Fruit fly (Drosophila melanogaster): Measurements from ENCODE around the gene CG17078.

CG17078 gene

dm6 chr2L:241415-241814 lies 36.6 kb downstream of the CG17078 start (continued):
- TF ChIP-seq abd-A (tag; optimal IDR thresholded peaks at IDR 0.05) (no peak), CG14441 (GFP tag; IDR thresholded peaks at IDR 0.05) (no peak), Lim3 (GFP tag; IDR thresholded peaks at IDR 0.05) (no peak), gfzf (GFP tag; optimal IDR thresholded peaks at IDR 0.05) (no peak), CG1602 (GFP tag; optimal IDR thresholded peaks at IDR 0.05) (no peak), CG31365 (tag; optimal IDR thresholded peaks at IDR 0.05) (no peak)

dm6 chr2L:240176-240769 lies 37.8 kb downstream of the CG17078 start:
- no peak for TF ChIP-seq Dfd (GFP tag; optimal IDR thresholded peaks at IDR 0.05)
- peak; percentile 87 for TF ChIP-seq Ets65A (GFP tag)
- no peak for TF ChIP-seq grau (tag; optimal IDR thresholded peaks at IDR 0.05)

dm6 chr2L:232187-232586 lies 45.8 kb downstream of the CG17078 start, which contains the start of gene CG13693:
CG13693 (plus strand) TSS chr2L:232487.
- TF ChIP-seq GATAe (GFP tag; conservative IDR thresholded peaks at IDR 0.05) = no peak
- no peak for TF ChIP-seq tap (tag; optimal IDR thresholded peaks at IDR 0.05)
- TF ChIP-seq psq (GFP tag; optimal IDR thresholded peaks at IDR 0.05) = no peak

- TF ChIP-seq Ets65A (GFP tag) (peak; percentile 15), CG4707 (GFP tag; optimal IDR thresholded peaks at IDR 0.05) (no peak)
Measured at dm6 chr2L:228246-228645, 49.8 kb downstream of the CG17078 start.

dm6 chr2L:225386-225682 lies 52.7 kb downstream of the CG17078 start:
- TF ChIP-seq HLH4C (GFP tag; IDR thresholded peaks at IDR 0.05; ENCODE audit: partially characterized antibody) (0 out of 3 replicates have a peak, but pooled peaks have one; percentile 4), Nf-YA (GFP tag; IDR thresholded peaks at IDR 0.05) (no peak), sob (GFP tag; IDR thresholded peaks at IDR 0.05) (no peak), NC2α (GFP tag; optimal IDR thresholded peaks at IDR 0.05) (no peak), CG2129 (GFP tag; IDR thresholded peaks at IDR 0.05; ENCODE audit: partially characterized antibody) (no peak)
